Worm (Caenorhabditis elegans) whole organism, late embryonic: Measurements from ENCODE around the gene srg-67.
A peak's percentile ranks its signal among the peaks of the same experiment; 100 is the strongest.

Experiments
- K02D7.2 ChIP-seq: sonication (generic microtip); optimal IDR thresholded peaks from 2 replicates; lab custom pipeline; 2017; ENCODE audit warnings: mild to moderate bottlenecking, missing genetic modification characterization, missing compliant biosample characterization
- T23F11.4 ChIP-seq: fragments of 200-800 bp; sonication (Bioruptor generic); optimal IDR thresholded peaks from 2 replicates; lab custom pipeline; 2018; ENCODE audit warnings: mild to moderate bottlenecking, missing genetic modification characterization, missing compliant biosample characterization
- Y22D7AL.16 ChIP-seq: sonication (generic microtip); optimal IDR thresholded peaks from 2 replicates; lab custom pipeline; 2016; ENCODE audit warnings: missing genetic modification characterization, missing compliant biosample characterization
- ahr-1 ChIP-seq: sonication (generic microtip); optimal IDR thresholded peaks from 2 replicates; lab custom pipeline; 2016; ENCODE audit warnings: missing genetic modification characterization, missing compliant biosample characterization
- ceh-18 ChIP-seq: sonication (generic microtip); optimal IDR thresholded peaks from 2 replicates; lab custom pipeline; 2016; ENCODE audit warnings: missing genetic modification characterization, missing compliant biosample characterization
- ceh-19 ChIP-seq: fragments of 200-800 bp; sonication (Bioruptor generic); optimal IDR thresholded peaks from 2 replicates; lab custom pipeline; 2018; ENCODE audit warnings: mild to moderate bottlenecking, missing genetic modification characterization, missing compliant biosample characterization
- ceh-22 ChIP-seq: sonication (generic microtip); optimal IDR thresholded peaks from 2 replicates; lab custom pipeline; 2017; ENCODE audit warnings: missing biosample characterization, missing genetic modification characterization
- ceh-34 ChIP-seq: sonication (generic microtip); optimal IDR thresholded peaks from 2 replicates; lab custom pipeline; 2016; ENCODE audit warnings: mild to moderate bottlenecking, missing genetic modification characterization, missing compliant biosample characterization
- dve-1 ChIP-seq: sonication (generic microtip); optimal IDR thresholded peaks from 2 replicates; lab custom pipeline; 2017; ENCODE audit warnings: antibody characterized with exemption, mild to moderate bottlenecking, missing genetic modification characterization, missing compliant biosample characterization
- ets-4 ChIP-seq: sonication (generic microtip); optimal IDR thresholded peaks from 2 replicates; lab custom pipeline; 2016; ENCODE audit warnings: missing genetic modification characterization, missing compliant biosample characterization
- eyg-1 ChIP-seq: sonication (generic microtip); optimal IDR thresholded peaks from 2 replicates; lab custom pipeline; 2016; ENCODE audit warnings: missing genotype, missing genetic modification characterization, missing compliant biosample characterization
- fax-1 ChIP-seq: sonication (generic microtip); optimal IDR thresholded peaks from 2 replicates; lab custom pipeline; 2016; ENCODE audit warnings: missing genotype, missing genetic modification characterization, missing compliant biosample characterization
- fkh-10 ChIP-seq: fragments of 150-350 bp; optimal IDR thresholded peaks from 2 replicates; lab custom pipeline; 2014; ENCODE audit warnings: missing biosample characterization, missing genetic modification reagents, missing genetic modification characterization
- fkh-6 ChIP-seq: sonication (generic microtip); optimal IDR thresholded peaks from 2 replicates; lab custom pipeline; 2016; ENCODE audit warnings: missing genetic modification characterization, missing compliant biosample characterization
- hlh-13 ChIP-seq: fragments of 200-800 bp; sonication (Bioruptor generic); optimal IDR thresholded peaks from 2 replicates; lab custom pipeline; 2018; ENCODE audit warnings: mild to moderate bottlenecking, missing genetic modification characterization, missing compliant biosample characterization
- hlh-15 ChIP-seq: sonication (generic microtip); optimal IDR thresholded peaks from 2 replicates; lab custom pipeline; 2016; ENCODE audit warnings: missing genetic modification characterization, missing compliant biosample characterization
- hlh-8 ChIP-seq: sonication (generic microtip); optimal IDR thresholded peaks from 2 replicates; lab custom pipeline; 2016; ENCODE audit warnings: missing genotype, missing genetic modification characterization, missing compliant biosample characterization
- lin-11 ChIP-seq: fragments of 200-800 bp; sonication (Bioruptor generic); optimal IDR thresholded peaks from 2 replicates; lab custom pipeline; 2018; ENCODE audit warnings: mild to moderate bottlenecking, missing genetic modification characterization, missing compliant biosample characterization
- nfya-1 ChIP-seq: sonication (generic microtip); optimal IDR thresholded peaks from 2 replicates; lab custom pipeline; 2017; ENCODE audit warnings: missing genetic modification characterization, mild to moderate bottlenecking, missing compliant biosample characterization, antibody characterized with exemption, moderate library complexity
- nhr-11 ChIP-seq: fragments of 150-350 bp; optimal IDR thresholded peaks from 2 replicates; lab custom pipeline; 2014; ENCODE audit warnings: missing biosample characterization, missing genetic modification characterization
- npax-4 ChIP-seq: sonication (generic microtip); optimal IDR thresholded peaks from 2 replicates; lab custom pipeline; 2016; ENCODE audit warnings: missing genetic modification characterization, missing compliant biosample characterization
- odd-2 ChIP-seq: sonication (generic microtip); optimal IDR thresholded peaks from 2 replicates; lab custom pipeline; 2017; ENCODE audit warnings: antibody characterized with exemption, mild to moderate bottlenecking, missing genetic modification characterization, missing compliant biosample characterization
- pag-3 ChIP-seq: sonication (generic microtip); optimal IDR thresholded peaks from 2 replicates; lab custom pipeline; 2016; ENCODE audit warnings: missing compliant biosample characterization, missing genetic modification characterization, borderline replicate concordance
- pat-9 ChIP-seq: fragments of 200-800 bp; sonication (Bioruptor generic); optimal IDR thresholded peaks from 2 replicates; lab custom pipeline; 2018; ENCODE audit warnings: mild to moderate bottlenecking, missing genetic modification characterization, moderate library complexity, missing compliant biosample characterization
- pax-1 ChIP-seq: fragments of 150-350 bp; optimal IDR thresholded peaks from 2 replicates; lab custom pipeline; 2014; ENCODE audit warnings: missing biosample characterization, missing genetic modification characterization
- pha-2 ChIP-seq: sonication (generic microtip); optimal IDR thresholded peaks from 2 replicates; lab custom pipeline; 2017; ENCODE audit warnings: mild to moderate bottlenecking, missing genetic modification characterization, missing compliant biosample characterization
- rnt-1 ChIP-seq: sonication (generic microtip); optimal IDR thresholded peaks from 2 replicates; lab custom pipeline; 2016; ENCODE audit warnings: missing genetic modification characterization, missing compliant biosample characterization
- sdc-2 ChIP-seq: sonication (generic microtip); optimal IDR thresholded peaks from 2 replicates; lab custom pipeline; 2016; ENCODE audit warnings: missing genotype, missing genetic modification characterization, missing compliant biosample characterization
- sox-4 ChIP-seq: sonication (generic microtip); optimal IDR thresholded peaks from 2 replicates; lab custom pipeline; 2017; ENCODE audit warnings: mild to moderate bottlenecking, missing genetic modification characterization, inconsistent platforms, missing compliant biosample characterization
- tbx-7 ChIP-seq: sonication (generic microtip); optimal IDR thresholded peaks from 2 replicates; lab custom pipeline; 2016; ENCODE audit warnings: missing genotype, missing genetic modification characterization, missing compliant biosample characterization
- unc-3 ChIP-seq, 2 experiments: fragments of 200-800 bp in 1 of 2; sonication (Bioruptor generic) in 1 of 2; sonication (generic microtip) in 1 of 2; conservative IDR thresholded peaks in 1 of 2; optimal IDR thresholded peaks in 1 of 2; 2 replicates each; pipeline versions ENCODE4 v1.3.6 to Lab custom; 2016 to 2022; ENCODE audit warnings: missing compliant biosample characterization in 2 of 2, missing genetic modification characterization in 2 of 2, missing genetic modification reagents in 1 of 2
- unc-55 ChIP-seq: sonication (generic microtip); optimal IDR thresholded peaks from 2 replicates; lab custom pipeline; 2017; ENCODE audit warnings: missing biosample characterization, missing genetic modification reagents, missing genetic modification characterization
- unc-86 ChIP-seq: sonication (generic microtip); optimal IDR thresholded peaks from 2 replicates; lab custom pipeline; 2016; ENCODE audit warnings: missing genetic modification characterization, missing compliant biosample characterization
- ztf-16 ChIP-seq: sonication (generic microtip); optimal IDR thresholded peaks from 2 replicates; lab custom pipeline; 2017; ENCODE audit warnings: missing genetic modification characterization, missing compliant biosample characterization

Gene srg-67

ce11 chrV:5504807-5505442 lies 42.1 kb upstream of the srg-67 start, which contains the start of the genes dnj-19 and nhr-47 (continued):
- TF ChIP-seq K02D7.2 (tag; lab: Kevin White, UChicago) = no peak
- no peak for TF ChIP-seq hlh-8 (tag; lab: Kevin White, UChicago)
- TF ChIP-seq odd-2 (tag; lab: Kevin White, UChicago) = no peak
- TF ChIP-seq rnt-1 = peak; percentile 30
- peak; percentile 54 for TF ChIP-seq pat-9 (tag; lab: Kevin White, UChicago)
- TF ChIP-seq ceh-22 (tag; lab: Kevin White, UChicago) = no peak
- TF ChIP-seq unc-86 (tag; lab: Kevin White, UChicago) = peak; percentile 61
- peak; percentile 61 for TF ChIP-seq T23F11.4
- TF ChIP-seq nhr-11 (tag; lab: Kevin White, UChicago) = no peak
- no peak for TF ChIP-seq npax-4
- peak; percentile 76 for TF ChIP-seq nfya-1 (tag; lab: Kevin White, UChicago)
- peak; percentile 83 for TF ChIP-seq ceh-34 (tag; lab: Kevin White, UChicago)
- no peak for TF ChIP-seq fkh-6
- TF ChIP-seq fax-1 (tag; lab: Kevin White, UChicago) = no peak
- peak; percentile 44 for TF ChIP-seq ceh-18 (tag; lab: Kevin White, UChicago)
- TF ChIP-seq pha-2 (tag; lab: Kevin White, UChicago) = no peak
- no peak for TF ChIP-seq pax-1

ce11 chrV:5504295-5504694 lies 41.5 kb upstream of the srg-67 start:
- TF ChIP-seq pag-3 (tag; lab: Kevin White, UChicago) (no peak), dve-1 (tag; lab: Kevin White, UChicago) (no peak), ceh-19 (GFP tag; lab: Kevin White, UChicago) (no peak), ztf-16 (tag; lab: Kevin White, UChicago) (no peak), pax-1 (no peak), Y22D7AL.16 (tag; lab: Kevin White, UChicago) (no peak), ets-4 (tag; lab: Kevin White, UChicago) (no peak), lin-11 (tag; lab: Kevin White, UChicago) (no peak), eyg-1 (tag; lab: Kevin White, UChicago) (no peak), hlh-13 (GFP tag; lab: Kevin White, UChicago) (no peak), sox-4 (tag; lab: Kevin White, UChicago) (no peak), unc-3 (GFP tag; conservative IDR thresholded peaks at IDR 0.05; lab: Robert Waterston, UW) (no peak), unc-3 (tag; optimal IDR thresholded peaks at IDR 0.05; lab: Kevin White, UChicago) (no peak), hlh-15 (tag; lab: Kevin White, UChicago) (no peak), tbx-7 (no peak), ceh-22 (tag; lab: Kevin White, UChicago) (no peak), ahr-1 (tag; lab: Kevin White, UChicago) (no peak)

- no peak for TF ChIP-seq fkh-10 (GFP tag; lab: Kevin White, UChicago)
- no peak for TF ChIP-seq sdc-2 (tag; lab: Kevin White, UChicago)
- no peak for TF ChIP-seq ceh-34 (tag; lab: Kevin White, UChicago)
- TF ChIP-seq pax-1 = no peak
- no peak for TF ChIP-seq unc-55 (GFP tag; lab: Kevin White, UChicago)
- no peak for TF ChIP-seq ztf-16 (tag; lab: Kevin White, UChicago)
- TF ChIP-seq tbx-7 = no peak
Measured at ce11 chrV:5502701-5503100, 39.9 kb upstream of the srg-67 start.

DNA sequence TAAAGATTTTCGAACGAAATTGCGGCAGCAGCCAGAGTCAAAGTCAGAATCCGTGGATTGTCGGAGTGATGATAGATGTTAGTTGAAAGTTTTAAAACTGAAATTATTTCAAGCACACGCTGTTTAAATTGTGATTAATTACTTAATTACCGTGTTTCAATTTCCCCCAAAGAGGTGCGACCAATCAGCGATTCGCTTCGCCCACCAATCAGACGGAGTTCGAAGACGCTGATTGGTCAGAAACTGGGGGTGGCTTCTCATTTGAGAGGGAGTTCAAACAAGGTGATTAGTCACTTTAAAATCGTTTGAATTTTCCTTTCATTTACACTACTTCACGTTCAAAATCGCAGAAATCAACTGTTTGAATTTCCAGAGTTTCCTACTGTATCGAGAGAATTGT lies 36.7 kb upstream of the srg-67 start:
- TF ChIP-seq nfya-1 (tag; lab: Kevin White, UChicago) (peak; percentile 66), Y22D7AL.16 (tag; lab: Kevin White, UChicago) (no peak)
- TF ChIP-seq, all 69 proteins: peak for 1
